Worm (Caenorhabditis elegans): ENCODE measurements around the gene Y42H9AR.5.
"Not testable (repeated sequence)": the region's sequence is repeated elsewhere in the genome, so short reads cannot be mapped to it uniquely, and the experiment has no call there.

Gene Y42H9AR.5

DNA sequence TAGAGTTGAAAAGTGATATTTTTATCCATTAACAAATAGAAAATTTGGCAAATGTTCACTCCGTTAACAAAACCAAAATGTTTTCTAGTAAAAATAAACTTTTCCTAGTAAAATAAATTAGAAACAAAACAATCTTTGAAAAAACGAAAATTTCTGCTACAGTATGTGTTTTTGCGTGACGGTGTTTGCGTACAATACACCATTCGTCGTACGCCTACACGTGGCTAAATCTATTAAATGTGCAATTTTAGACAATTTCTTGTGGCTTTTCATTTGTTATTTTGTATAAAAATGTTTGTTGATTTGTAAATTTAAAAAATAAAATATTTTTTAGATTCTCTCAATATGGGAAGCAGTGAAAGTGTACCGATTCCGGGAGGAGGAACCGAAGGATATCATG lies 10.8 kb downstream of the Y42H9AR.5 start, which contains the start of gene Y42H9AR.1:
Gene Y42H9AR.1 (plus strand): TSS at position 233 of the 400 bp plus-strand sequence.
- peak; percentile 86 for TF ChIP-seq crh-2 (tag; optimal IDR thresholded peaks at IDR 0.05)
- peak in 1 of 2 experiments; percentile 51 for TF ChIP-seq mdl-1 (tag; optimal IDR thresholded peaks at IDR 0.05)
- TF ChIP-seq nhr-25 (tag; optimal IDR thresholded peaks at IDR 0.05), result no peak
- TF ChIP-seq mab-5 (tag; optimal IDR thresholded peaks at IDR 0.05), result peak; percentile 9

DNA sequence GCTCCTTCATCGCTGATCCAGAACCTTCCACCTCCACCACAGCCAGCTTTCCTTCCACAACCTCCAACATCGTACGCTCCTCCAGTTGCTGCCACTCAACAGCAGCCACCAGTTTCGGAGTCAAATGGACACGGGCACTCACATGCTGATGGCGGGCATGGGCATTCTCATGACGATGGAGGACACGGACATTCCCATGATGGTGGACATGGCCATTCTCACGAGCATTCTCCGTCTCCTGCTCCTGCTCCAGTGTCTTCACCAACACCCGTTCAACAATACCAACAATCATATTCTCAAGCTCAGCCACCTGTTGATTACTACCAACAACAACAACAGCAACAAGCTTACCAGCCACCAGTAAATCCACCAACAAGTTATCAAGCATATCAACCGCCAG lies 12.2 kb downstream of the Y42H9AR.5 start:
- TF ChIP-seq nhr-10 (tag; optimal IDR thresholded peaks at IDR 0.05), result no peak
- no peak for TF ChIP-seq blmp-1 (tag; optimal IDR thresholded peaks at IDR 0.05; ENCODE audit: insufficient read depth)
- TF ChIP-seq ama-1 (optimal IDR thresholded peaks at IDR 0.05), result no peak
- TF ChIP-seq mbf-1 (tag; optimal IDR thresholded peaks at IDR 0.05), result no peak
- no peak for TF ChIP-seq nhr-11 (tag; optimal IDR thresholded peaks at IDR 0.05)

DNA sequence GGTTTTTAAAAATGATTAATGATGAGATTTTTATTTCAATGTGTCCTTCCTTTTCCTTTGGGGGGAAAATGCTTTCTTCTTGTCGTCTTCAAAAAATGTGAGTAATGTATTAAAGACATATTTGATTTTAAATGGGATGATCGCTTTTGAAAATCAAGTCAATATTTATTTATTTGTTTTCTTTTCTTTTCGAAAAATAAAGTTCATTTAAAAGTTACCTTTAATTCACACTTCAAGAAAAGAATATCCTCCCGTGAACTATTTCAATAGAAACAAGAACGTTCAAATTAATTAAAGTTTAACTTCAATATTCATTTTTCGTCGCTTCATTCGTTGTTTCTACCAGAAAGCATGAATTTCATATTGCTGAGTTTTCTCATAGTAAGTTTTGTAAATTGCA lies 13.1 kb downstream of the Y42H9AR.5 start, which contains the start of gene irld-8:
Gene irld-8 (plus strand): TSS at position 301 of the 400 bp plus-strand sequence.
- TF ChIP-seq mdl-1 (tag; optimal IDR thresholded peaks at IDR 0.05), result no peak
- TF ChIP-seq R02D3.7 (tag; optimal IDR thresholded peaks at IDR 0.05), result no peak
- no peak for TF ChIP-seq Y55F3AM.14 (GFP tag; optimal IDR thresholded peaks at IDR 0.05)
- no peak for TF ChIP-seq ceh-16 (tag; optimal IDR thresholded peaks at IDR 0.05)

DNA sequence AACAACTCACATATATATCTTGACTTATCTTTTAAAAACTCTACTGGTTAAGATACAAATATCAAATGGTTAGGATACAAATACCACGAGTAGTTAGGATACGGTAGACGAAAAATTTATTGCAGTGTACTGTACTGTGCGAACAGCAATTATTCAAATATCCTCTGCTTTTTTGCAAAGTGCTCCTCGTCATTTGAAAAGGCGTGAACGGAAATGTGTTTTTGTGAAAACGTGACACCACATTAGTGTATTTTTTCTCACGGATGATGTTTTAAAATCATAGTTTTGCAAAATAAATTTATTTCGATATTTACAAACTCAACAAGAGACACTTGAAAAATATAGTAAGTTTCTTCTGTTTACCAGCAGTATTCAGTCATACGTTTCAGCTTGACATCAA lies 16.5 kb downstream of the Y42H9AR.5 start, which contains the start of gene F42G8.8:
Gene F42G8.8 (plus strand): TSS at position 301 of the 400 bp plus-strand sequence.
- no peak for TF ChIP-seq nhr-21 (tag; optimal IDR thresholded peaks at IDR 0.05)
- TF ChIP-seq egl-27 (tag; optimal IDR thresholded peaks at IDR 0.05), result no peak
- no peak for TF ChIP-seq sem-4 (tag; optimal IDR thresholded peaks at IDR 0.05)
- TF ChIP-seq nhr-77 (tag; optimal IDR thresholded peaks at IDR 0.05), result no peak
- TF ChIP-seq fos-1 (tag; optimal IDR thresholded peaks at IDR 0.05), result no peak
- TF ChIP-seq ama-1 (optimal IDR thresholded peaks at IDR 0.05), result no peak
- TF ChIP-seq alr-1 (tag; optimal IDR thresholded peaks at IDR 0.05), result no peak
- TF ChIP-seq R02D3.7 (tag; optimal IDR thresholded peaks at IDR 0.05), result no peak
- TF ChIP-seq nhr-23 (tag; optimal IDR thresholded peaks at IDR 0.05), result no peak
- no peak for TF ChIP-seq unc-62 (GFP tag; optimal IDR thresholded peaks at IDR 0.05)
- no peak for TF ChIP-seq nhr-6 (tag; optimal IDR thresholded peaks at IDR 0.05)
- TF ChIP-seq lsy-2 (tag; optimal IDR thresholded peaks at IDR 0.05), result no peak
- no peak for TF ChIP-seq ceh-16 (tag; optimal IDR thresholded peaks at IDR 0.05)
- TF ChIP-seq C34F6.9 (tag; optimal IDR thresholded peaks at IDR 0.05), result no peak
- no peak for TF ChIP-seq crh-2 (tag; optimal IDR thresholded peaks at IDR 0.05)
- TF ChIP-seq dmd-4 (tag; optimal IDR thresholded peaks at IDR 0.05), result no peak
- TF ChIP-seq mbf-1 (tag; optimal IDR thresholded peaks at IDR 0.05), result no peak

DNA sequence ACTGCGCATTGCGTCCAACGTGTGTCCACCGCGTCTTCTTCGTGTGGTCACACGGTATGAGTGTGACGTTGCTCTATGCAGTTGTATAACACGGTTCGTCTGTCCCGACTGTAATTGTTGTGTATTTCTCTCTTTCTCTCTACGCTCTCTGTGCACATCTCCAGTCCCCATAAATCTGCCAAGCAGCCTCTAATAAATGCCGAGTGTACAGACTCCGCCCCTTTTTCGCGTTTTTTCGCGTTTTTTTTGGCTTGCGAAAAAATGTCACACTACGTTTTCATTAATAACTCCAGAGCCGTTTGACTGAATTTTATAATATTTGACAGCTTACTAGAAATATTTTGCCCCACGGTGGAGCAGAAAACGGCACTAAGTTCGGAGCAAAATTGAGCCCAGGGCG lies 20.0 kb downstream of the Y42H9AR.5 start, which contains the start of gene erp-44.3:
Gene erp-44.3 (plus strand): TSS at position 301 of the 400 bp plus-strand sequence.
- not testable (repeated sequence) for TF ChIP-seq gmeb-1, ztf-4, mdl-1 (tag; optimal IDR thresholded peaks at IDR 0.05)

DNA sequence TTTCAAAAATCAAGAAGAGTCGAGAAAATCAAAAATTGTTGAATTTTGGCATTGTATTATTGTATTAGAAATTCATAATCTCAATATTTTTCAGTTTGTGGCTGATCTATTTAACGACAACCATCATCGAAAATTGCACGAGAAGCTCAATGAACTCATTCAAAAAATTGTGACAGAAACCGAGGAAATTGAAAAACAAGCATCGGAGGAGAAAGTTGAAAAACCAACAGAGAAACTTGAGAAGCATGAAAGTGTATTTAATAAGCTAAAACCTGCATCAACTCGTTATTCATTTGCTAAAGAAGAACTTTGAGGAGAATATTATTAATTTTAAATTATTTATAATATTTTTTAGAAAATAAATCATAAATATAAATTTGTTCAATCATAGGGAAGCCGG lies 24.6 kb downstream of the Y42H9AR.5 start, which contains the start of gene ceph-41:
Gene ceph-41 (plus strand): TSS at position 301 of the 400 bp plus-strand sequence.
- TF ChIP-seq lin-39 (tag; optimal IDR thresholded peaks at IDR 0.05) (no peak), lin-13 (GFP tag; optimal IDR thresholded peaks at IDR 0.05) (no peak), dmd-4 (tag; optimal IDR thresholded peaks at IDR 0.05) (no peak), sem-4 (tag; optimal IDR thresholded peaks at IDR 0.05) (no peak), nhr-12 (tag; optimal IDR thresholded peaks at IDR 0.05) (no peak), unc-39 (tag; optimal IDR thresholded peaks at IDR 0.05) (no peak), peb-1 (tag; optimal IDR thresholded peaks at IDR 0.05) (no peak), unc-55 (GFP tag; optimal IDR thresholded peaks at IDR 0.05) (no peak), egl-27 (tag; optimal IDR thresholded peaks at IDR 0.05) (no peak), sma-9 (GFP tag; optimal IDR thresholded peaks at IDR 0.05) (no peak), sma-9 (tag; optimal IDR thresholded peaks at IDR 0.05) (no peak), snpc-4 (tag; optimal IDR thresholded peaks at IDR 0.05) (no peak), skn-1 (tag; optimal IDR thresholded peaks at IDR 0.05) (no peak), ztf-4 (tag; optimal IDR thresholded peaks at IDR 0.05) (no peak), Y55F3AM.14 (GFP tag; optimal IDR thresholded peaks at IDR 0.05) (no peak), ama-1 (optimal IDR thresholded peaks at IDR 0.05) (no peak), nhr-11 (tag; optimal IDR thresholded peaks at IDR 0.05) (no peak), aly-2 (tag; optimal IDR thresholded peaks at IDR 0.05) (no peak), alr-1 (tag; optimal IDR thresholded peaks at IDR 0.05) (no peak), nhr-77 (tag; optimal IDR thresholded peaks at IDR 0.05) (no peak), nhr-129 (tag; optimal IDR thresholded peaks at IDR 0.05) (no peak)
